Worm (Caenorhabditis elegans): ENCODE data around the gene F38B6.8.

The F38B6.8 gene

ce11 chrX:6718595-6718994 lies 36.0 kb upstream of the F38B6.8 start, which contains the start of gene smf-2:
Gene smf-2, minus strand, starts transcription at chrX:6718695.
- no peak for TF ChIP-seq unc-3 (GFP tag; conservative IDR thresholded peaks at IDR 0.05)
- TF ChIP-seq unc-3 (tag; optimal IDR thresholded peaks at IDR 0.05), result no peak
- TF ChIP-seq fax-1 (tag; optimal IDR thresholded peaks at IDR 0.05), result no peak
- TF ChIP-seq tbx-2 (tag; optimal IDR thresholded peaks at IDR 0.05), result no peak
- no peak for TF ChIP-seq pros-1 (tag; optimal IDR thresholded peaks at IDR 0.05)
- no peak for TF ChIP-seq gmeb-2 (tag; optimal IDR thresholded peaks at IDR 0.05)

DNA sequence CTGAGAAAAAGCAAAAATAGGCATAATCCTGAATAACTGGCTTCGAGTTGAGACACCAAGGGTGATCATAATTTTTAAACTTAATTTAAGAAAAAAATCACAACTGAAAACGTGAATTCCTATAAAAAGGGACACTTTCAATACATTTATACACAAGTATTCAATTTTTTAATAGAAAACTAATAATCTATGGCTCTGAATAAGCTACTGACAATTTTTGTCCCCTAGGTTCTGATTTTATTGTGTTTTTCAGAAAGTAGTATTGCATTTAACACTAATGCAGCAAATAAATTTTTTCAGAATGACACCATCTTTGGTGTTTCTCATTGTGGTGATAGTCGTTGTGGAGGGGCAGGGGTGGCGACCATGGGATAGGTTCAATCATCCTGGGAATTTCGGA lies 30.7 kb upstream of the F38B6.8 start, which contains the start of gene nas-11:
TSS of gene nas-11 (plus strand) at position 301 of the 400 bp plus-strand sequence.
- TF ChIP-seq pqm-1 (tag; optimal IDR thresholded peaks at IDR 0.05) (no peak), ztf-16 (tag; optimal IDR thresholded peaks at IDR 0.05) (no peak), F13H6.1 (tag; optimal IDR thresholded peaks at IDR 0.05) (no peak), pat-9 (tag; optimal IDR thresholded peaks at IDR 0.05) (no peak), ceh-2 (tag; optimal IDR thresholded peaks at IDR 0.05) (no peak), mec-3 (tag; optimal IDR thresholded peaks at IDR 0.05; ENCODE audit: borderline replicate concordance) (no peak), fkh-6 (tag; optimal IDR thresholded peaks at IDR 0.05) (no peak), ceh-31 (tag; optimal IDR thresholded peaks at IDR 0.05) (no peak), unc-42 (tag; optimal IDR thresholded peaks at IDR 0.05) (no peak), gmeb-2 (tag; optimal IDR thresholded peaks at IDR 0.05) (no peak), hlh-8 (tag; optimal IDR thresholded peaks at IDR 0.05) (no peak), pros-1 (tag; optimal IDR thresholded peaks at IDR 0.05) (no peak)

ce11 chrX:6709238-6709637 lies 26.7 kb upstream of the F38B6.8 start, which contains the start of gene acr-3:
Gene acr-3, plus strand, starts transcription at chrX:6709538.
- TF ChIP-seq ttx-3 (tag; optimal IDR thresholded peaks at IDR 0.05) (no peak), che-1 (tag; optimal IDR thresholded peaks at IDR 0.05) (no peak), zip-5 (tag; optimal IDR thresholded peaks at IDR 0.05) (no peak), nhr-232 (tag; optimal IDR thresholded peaks at IDR 0.05) (no peak), hlh-13 (GFP tag; optimal IDR thresholded peaks at IDR 0.05) (no peak), pax-1 (tag; optimal IDR thresholded peaks at IDR 0.05) (no peak), unc-42 (tag; optimal IDR thresholded peaks at IDR 0.05) (no peak), C08G9.2 (tag; optimal IDR thresholded peaks at IDR 0.05) (no peak), ceh-6 (GFP tag; optimal IDR thresholded peaks at IDR 0.05) (no peak), sox-4 (tag; optimal IDR thresholded peaks at IDR 0.05) (no peak), unc-55 (GFP tag; optimal IDR thresholded peaks at IDR 0.05) (no peak), unc-86 (tag; optimal IDR thresholded peaks at IDR 0.05) (no peak), gmeb-2 (tag; optimal IDR thresholded peaks at IDR 0.05) (no peak), ceh-34 (tag; optimal IDR thresholded peaks at IDR 0.05) (no peak), pag-3 (tag; optimal IDR thresholded peaks at IDR 0.05; ENCODE audit: borderline replicate concordance) (no peak), ceh-22 (tag; optimal IDR thresholded peaks at IDR 0.05) (no peak)

DNA sequence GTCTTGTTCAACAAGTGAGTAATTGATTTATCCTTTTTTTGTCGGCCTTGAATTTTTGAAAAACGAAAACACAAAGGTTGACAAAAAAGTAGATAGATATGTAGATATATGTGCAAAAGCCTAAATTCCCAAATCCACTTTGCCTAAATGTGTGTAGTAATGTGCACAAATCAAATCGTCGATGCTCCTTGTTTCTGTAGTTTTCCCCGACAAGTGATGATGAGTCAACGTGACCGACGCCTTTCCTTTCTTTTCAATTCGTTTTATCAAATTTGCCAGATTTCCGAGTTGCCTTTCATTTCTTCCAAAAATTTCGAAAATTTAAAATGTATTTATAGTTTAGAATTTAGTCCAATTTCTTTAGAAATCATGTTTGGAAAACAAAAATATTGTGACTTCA lies 22.6 kb upstream of the F38B6.8 start:
- TF ChIP-seq npax-4 (tag; optimal IDR thresholded peaks at IDR 0.05) (no peak), unc-42 (tag; optimal IDR thresholded peaks at IDR 0.05) (peak; percentile 94)

ce11 chrX:6702249-6702648 lies 19.7 kb upstream of the F38B6.8 start, which contains the start of gene acr-2:
Gene acr-2, plus strand, starts transcription at chrX:6702549.
- TF ChIP-seq C08G9.2 (tag; optimal IDR thresholded peaks at IDR 0.05) (peak; percentile 27), lin-11 (tag; optimal IDR thresholded peaks at IDR 0.05) (no peak), nfya-1 (tag; optimal IDR thresholded peaks at IDR 0.05) (no peak)

- no peak for TF ChIP-seq ceh-45 (GFP tag; IDR thresholded peaks at IDR 0.05)
- TF ChIP-seq rnt-1 (tag; optimal IDR thresholded peaks at IDR 0.05), result no peak
- TF ChIP-seq ama-1 (optimal IDR thresholded peaks at IDR 0.05), result no peak
- TF ChIP-seq ceh-30 (tag; optimal IDR thresholded peaks at IDR 0.05), result no peak
- no peak for TF ChIP-seq nfya-1 (tag; optimal IDR thresholded peaks at IDR 0.05)
- no peak for TF ChIP-seq pros-1 (tag; optimal IDR thresholded peaks at IDR 0.05)
- no peak for TF ChIP-seq nhr-232 (tag; optimal IDR thresholded peaks at IDR 0.05)
- no peak for TF ChIP-seq sox-2 (GFP tag; IDR thresholded peaks at IDR 0.05)
- TF ChIP-seq C08G9.2 (tag; optimal IDR thresholded peaks at IDR 0.05), result no peak
- TF ChIP-seq gmeb-2 (tag; optimal IDR thresholded peaks at IDR 0.05), result no peak
- no peak for TF ChIP-seq T23F11.4 (GFP tag; optimal IDR thresholded peaks at IDR 0.05)
These were observed 15.7 kb upstream of the F38B6.8 start, which contains the start of the genes F38B6.7 and F38B6.2 for ce11 chrX:6698267-6698666. Gene F38B6.7, minus strand, starts transcription at chrX:6698367. Gene F38B6.2, plus strand, starts transcription at chrX:6698533.

Data from whole organism, late embryonic.